Fruit fly (Drosophila melanogaster) whole organism, prepupa: ENCODE results near the gene Eip75B.

Source experiments
- CG16779 ChIP-seq: fragments of 200-800 bp; sonication (Bioruptor generic); optimal IDR thresholded peaks from 3 replicates; lab custom pipeline; 2017; ENCODE audit warnings: missing biosample characterization, mild to moderate bottlenecking, missing genetic modification characterization
- CG34406 ChIP-seq: fragments of 200-800 bp; sonication (Bioruptor generic); optimal IDR thresholded peaks from 3 replicates; lab custom pipeline; 2016; ENCODE audit warnings: missing biosample characterization, missing genetic modification characterization
- Hr4 ChIP-seq: fragments of 200-800 bp; sonication (Bioruptor generic); optimal IDR thresholded peaks from 3 replicates; lab custom pipeline; 2016; ENCODE audit warnings: missing biosample characterization, missing genetic modification characterization

dm6 chr3L:18029546-18030300, 34.8 kb downstream of the Eip75B start:
- TF ChIP-seq CG16779 (tag; lab: Kevin White, UChicago) (no peak), Hr4 (GFP tag; lab: Kevin White, UChicago) (no peak), CG34406 (GFP tag; lab: Kevin White, UChicago) (no peak)
